Fruit fly (Drosophila melanogaster): Measurements from ENCODE around the gene CG1523.
A peak's percentile ranks its signal among the peaks of the same experiment; 100 is the strongest.

The CG1523 gene

DNA sequence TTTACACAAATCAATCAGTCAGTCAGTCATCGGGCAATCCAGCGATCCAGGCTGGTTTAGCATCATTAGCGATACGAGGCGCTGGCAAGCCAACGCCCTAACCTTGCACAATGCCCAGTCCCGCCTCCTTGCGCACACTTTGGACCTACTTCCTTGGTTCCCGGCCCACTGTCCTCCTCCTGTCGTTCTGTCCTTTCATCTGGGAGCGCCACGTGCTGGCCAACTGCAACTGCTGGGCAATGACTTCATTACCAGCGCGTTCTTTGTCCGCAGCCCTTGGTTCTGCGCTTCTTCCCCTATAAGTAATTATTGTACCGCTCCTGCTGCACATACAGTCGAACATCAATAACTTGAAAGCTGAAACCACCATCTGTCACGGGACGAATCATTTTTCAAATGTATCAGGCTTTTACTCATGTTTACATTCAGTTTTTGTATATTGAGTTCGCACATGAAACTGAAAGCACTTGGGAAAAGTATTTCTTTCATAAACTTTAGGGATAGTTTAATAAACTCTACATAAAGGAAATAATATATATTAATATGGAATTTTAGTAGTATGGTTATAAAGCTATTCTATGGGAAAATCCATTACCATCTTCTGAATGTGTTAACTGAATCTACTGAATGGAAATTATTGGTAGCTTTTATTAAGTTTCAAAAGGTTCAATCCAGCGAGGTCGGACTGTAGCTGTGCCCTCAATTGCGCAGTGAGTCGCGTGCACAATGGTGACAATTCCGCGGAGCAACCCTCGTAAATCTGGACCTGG is 28.3 kb upstream of the CG1523 start (continued):
- TF ChIP-seq fru (optimal IDR thresholded peaks at IDR 0.05) = no peak
- no peak for TF ChIP-seq eyg (GFP tag; optimal IDR thresholded peaks at IDR 0.05)
- no peak for TF ChIP-seq tna (GFP tag; IDR thresholded peaks at IDR 0.05; ENCODE audit: partially characterized antibody)
- no peak for TF ChIP-seq gce (GFP tag; IDR thresholded peaks at IDR 0.05)
- no peak for TF ChIP-seq pfk (GFP tag; optimal IDR thresholded peaks at IDR 0.05)
- TF ChIP-seq sens (GFP tag) = peak; percentile 69
- TF ChIP-seq CG9797 (GFP tag; optimal IDR thresholded peaks at IDR 0.05) = no peak
- peak; percentile 3 for TF ChIP-seq CG1529 (GFP tag; optimal IDR thresholded peaks at IDR 0.05)
- TF ChIP-seq chm (GFP tag; IDR thresholded peaks at IDR 0.05) = no peak
- no peak for TF ChIP-seq CG5180 (GFP tag; optimal IDR thresholded peaks at IDR 0.05)
- no peak for TF ChIP-seq CG17612 (GFP tag; IDR thresholded peaks at IDR 0.05)
- no peak for TF ChIP-seq Vsx1 (GFP tag; optimal IDR thresholded peaks at IDR 0.05)
- no peak for TF ChIP-seq CG9727 (GFP tag; optimal IDR thresholded peaks at IDR 0.05)
- TF ChIP-seq CG3838 (GFP tag; optimal IDR thresholded peaks at IDR 0.05) = no peak
- TF ChIP-seq maf-S (GFP tag; optimal IDR thresholded peaks at IDR 0.05) = no peak
- TF ChIP-seq CG11504 (tag; optimal IDR thresholded peaks at IDR 0.05) = peak; percentile 55
- TF ChIP-seq CG17186 (GFP tag; optimal IDR thresholded peaks at IDR 0.05) = no peak
- TF ChIP-seq Hmr (GFP tag; optimal IDR thresholded peaks at IDR 0.05) = no peak
- TF ChIP-seq CG14667 (GFP tag; IDR thresholded peaks at IDR 0.05) = no peak
- no peak for TF ChIP-seq crp (GFP tag; optimal IDR thresholded peaks at IDR 0.05)
- no peak for TF ChIP-seq Xrp1 (GFP tag; IDR thresholded peaks at IDR 0.05)
- no peak for TF ChIP-seq NC2β (GFP tag; optimal IDR thresholded peaks at IDR 0.05)
- no peak for TF ChIP-seq tll (GFP tag; optimal IDR thresholded peaks at IDR 0.05)
- no peak for TF ChIP-seq MESR4 (GFP tag; optimal IDR thresholded peaks at IDR 0.05)
- no peak for TF ChIP-seq crol (GFP tag; IDR thresholded peaks at IDR 0.05)
- TF ChIP-seq her (GFP tag; optimal IDR thresholded peaks at IDR 0.05) = no peak
- TF ChIP-seq CG12299 (tag; optimal IDR thresholded peaks at IDR 0.05) = no peak
- no peak for TF ChIP-seq sc (optimal IDR thresholded peaks at IDR 0.05)
- no peak for TF ChIP-seq sc (GFP tag; optimal IDR thresholded peaks at IDR 0.05)
- TF ChIP-seq pan (optimal IDR thresholded peaks at IDR 0.05) = no peak
- TF ChIP-seq pan (GFP tag; optimal IDR thresholded peaks at IDR 0.05 in 1 of 2, IDR thresholded peaks at IDR 0.05 in 1 of 2) = no peak
- no peak for TF ChIP-seq zen (tag; optimal IDR thresholded peaks at IDR 0.05)
- no peak for TF ChIP-seq fd3F (GFP tag; optimal IDR thresholded peaks at IDR 0.05)
- TF ChIP-seq Bgb (GFP tag; IDR thresholded peaks at IDR 0.05; ENCODE audit: partially characterized antibody) = no peak
- TF ChIP-seq CG4820 (GFP tag; optimal IDR thresholded peaks at IDR 0.05) = no peak
- TF ChIP-seq bcd (GFP tag; optimal IDR thresholded peaks at IDR 0.05) = no peak
- no peak for TF ChIP-seq sug (tag; optimal IDR thresholded peaks at IDR 0.05)
- peak; percentile 8 for TF ChIP-seq CG7556 (GFP tag; optimal IDR thresholded peaks at IDR 0.05)
- peak; percentile 24 for TF ChIP-seq CG2712 (tag; optimal IDR thresholded peaks at IDR 0.05)
- no peak for TF ChIP-seq CG8290 (GFP tag; optimal IDR thresholded peaks at IDR 0.05)
- no peak for TF ChIP-seq CG8290 (tag; optimal IDR thresholded peaks at IDR 0.05)
- TF ChIP-seq nmo (GFP tag; optimal IDR thresholded peaks at IDR 0.05) = peak; percentile 23
- no peak for TF ChIP-seq Abd-B (GFP tag; optimal IDR thresholded peaks at IDR 0.05)
- TF ChIP-seq ro (GFP tag; IDR thresholded peaks at IDR 0.05) = no peak
- no peak for TF ChIP-seq CG12769 (tag; optimal IDR thresholded peaks at IDR 0.05)
- TF ChIP-seq al (GFP tag; IDR thresholded peaks at IDR 0.05) = no peak
- no peak for TF ChIP-seq CG3407 (GFP tag; optimal IDR thresholded peaks at IDR 0.05)
- peak; percentile 14 for TF ChIP-seq CG30403 (GFP tag; optimal IDR thresholded peaks at IDR 0.05)
- TF ChIP-seq ab (GFP tag; optimal IDR thresholded peaks at IDR 0.05) = no peak
- TF ChIP-seq B-H2 (GFP tag; optimal IDR thresholded peaks at IDR 0.05) = no peak
- no peak for TF ChIP-seq wdn (GFP tag; IDR thresholded peaks at IDR 0.05)
